Worm (Caenorhabditis elegans) whole organism, L3 larva: ENCODE results near the gene R11.4.
A peak's percentile ranks its signal among the peaks of the same experiment; 100 is the strongest.
"Not testable (repeated sequence)": the region's sequence is repeated elsewhere in the genome, so short reads cannot be mapped to it uniquely, and the experiment has no call there.

Experiments used
- R02D3.7 ChIP-seq: fragments of 150-350 bp; optimal IDR thresholded peaks from 2 replicates; lab custom pipeline; 2014; ENCODE audit warnings: missing biosample characterization, missing genetic modification characterization
- ZK546.5 ChIP-seq: sonication (generic microtip); optimal IDR thresholded peaks from 2 replicates; lab custom pipeline; 2017; ENCODE audit warnings: missing biosample characterization, missing genetic modification characterization
- aly-2 ChIP-seq: fragments of 150-350 bp; optimal IDR thresholded peaks from 2 replicates; lab custom pipeline; 2014; ENCODE audit warnings: missing biosample characterization, missing genetic modification characterization
- ama-1 ChIP-seq: fragments of 150-350 bp; optimal IDR thresholded peaks from 2 replicates; lab custom pipeline; 2018
- ceh-16 ChIP-seq: sonication (generic microtip); optimal IDR thresholded peaks from 2 replicates; lab custom pipeline; 2017; ENCODE audit warnings: missing biosample characterization, missing genetic modification characterization
- ceh-82 ChIP-seq: fragments of 150-350 bp; optimal IDR thresholded peaks from 2 replicates; lab custom pipeline; 2014; ENCODE audit warnings: missing biosample characterization, missing genetic modification characterization
- ceh-9 ChIP-seq: sonication (generic microtip); optimal IDR thresholded peaks from 2 replicates; lab custom pipeline; 2018; ENCODE audit warnings: missing biosample characterization, missing genetic modification characterization
- daf-12 ChIP-seq: fragments of 150-350 bp; optimal IDR thresholded peaks from 2 replicates; lab custom pipeline; 2014; ENCODE audit warnings: missing biosample characterization, missing genetic modification reagents, missing genetic modification characterization
- egl-27 ChIP-seq: sonication (generic microtip); optimal IDR thresholded peaks from 4 replicates; lab custom pipeline; 2017; ENCODE audit warnings: missing biosample characterization, missing genetic modification reagents, missing genetic modification characterization
- egl-5 ChIP-seq: fragments of 150-350 bp; optimal IDR thresholded peaks from 2 replicates; lab custom pipeline; 2017; ENCODE audit warnings: missing biosample characterization, missing genetic modification reagents, missing genetic modification characterization, inconsistent platforms
- elt-1 ChIP-seq: fragments of 150-350 bp; optimal IDR thresholded peaks from 2 replicates; lab custom pipeline; 2014; ENCODE audit warnings: missing biosample characterization, missing genetic modification characterization
- elt-2 ChIP-seq: sonication (generic microtip); optimal IDR thresholded peaks from 2 replicates; lab custom pipeline; 2016; ENCODE audit warnings: missing genetic modification reagents, mild to moderate bottlenecking, missing genetic modification characterization, missing compliant biosample characterization
- elt-3 ChIP-seq, 3 experiments: fragments of 150-350 bp in 1 of 3; sonication (generic microtip) in 2 of 3; optimal IDR thresholded peaks; 2 replicates in 2 of 3; 4 replicates in 1 of 3; lab custom pipeline; 2014 to 2017; ENCODE audit warnings: missing biosample characterization in 3 of 3, missing genetic modification characterization in 3 of 3
- eor-1 ChIP-seq, 2 experiments: fragments of 150-350 bp; optimal IDR thresholded peaks; 2 replicates each; lab custom pipeline; 2014 to 2018; ENCODE audit warnings: missing biosample characterization in 2 of 2, missing genetic modification characterization in 2 of 2
- fkh-10 ChIP-seq: sonication (generic microtip); optimal IDR thresholded peaks from 2 replicates; lab custom pipeline; 2017; ENCODE audit warnings: missing biosample characterization, missing genetic modification reagents, missing genetic modification characterization
- fkh-2 ChIP-seq: fragments of 150-350 bp; optimal IDR thresholded peaks from 2 replicates; lab custom pipeline; 2014; ENCODE audit warnings: missing biosample characterization, missing genetic modification reagents, missing genetic modification characterization
- fos-1 ChIP-seq: fragments of 150-350 bp; optimal IDR thresholded peaks from 2 replicates; lab custom pipeline; 2014; ENCODE audit warnings: missing biosample characterization, missing genetic modification characterization
- hmg-11 ChIP-seq: sonication (generic microtip); optimal IDR thresholded peaks from 2 replicates; lab custom pipeline; 2016; ENCODE audit warnings: missing genetic modification characterization, missing compliant biosample characterization
- jun-1 ChIP-seq: fragments of 150-350 bp; optimal IDR thresholded peaks from 2 replicates; lab custom pipeline; 2014; ENCODE audit warnings: missing biosample characterization, missing genetic modification reagents, missing genetic modification characterization
- lin-15B ChIP-seq: fragments of 150-350 bp; optimal IDR thresholded peaks from 2 replicates; lab custom pipeline; 2014; ENCODE audit warnings: missing biosample characterization, missing genetic modification characterization
- lin-39 ChIP-seq: fragments of 150-350 bp; optimal IDR thresholded peaks from 2 replicates; lab custom pipeline; 2018; ENCODE audit warnings: missing biosample characterization, missing genetic modification reagents, missing genetic modification characterization
- lsy-12 ChIP-seq: sonication (generic microtip); optimal IDR thresholded peaks from 2 replicates; lab custom pipeline; 2016; ENCODE audit warnings: mild to moderate bottlenecking, missing genetic modification characterization, missing compliant biosample characterization
- mdl-1 ChIP-seq: fragments of 150-350 bp; optimal IDR thresholded peaks from 2 replicates; lab custom pipeline; 2014; ENCODE audit warnings: missing biosample characterization, missing genetic modification characterization
- mml-1 ChIP-seq: fragments of 150-350 bp; sonication (generic microtip); optimal IDR thresholded peaks from 3 replicates; lab custom pipeline; 2014; ENCODE audit warnings: missing biosample characterization, missing genetic modification characterization
- nfya-1 ChIP-seq: sonication (generic microtip); optimal IDR thresholded peaks from 2 replicates; lab custom pipeline; 2017; ENCODE audit warnings: missing genetic modification characterization, mild to moderate bottlenecking, missing compliant biosample characterization, antibody characterized with exemption, moderate library complexity; ENCODE audit not compliant: insufficient read depth
- nhr-11 ChIP-seq: fragments of 150-350 bp; optimal IDR thresholded peaks from 2 replicates; lab custom pipeline; 2014; ENCODE audit warnings: missing biosample characterization, missing genetic modification characterization
- nhr-12 ChIP-seq: fragments of 150-350 bp; optimal IDR thresholded peaks from 2 replicates; lab custom pipeline; 2014; ENCODE audit warnings: missing biosample characterization, missing genetic modification characterization
- nhr-23 ChIP-seq: fragments of 150-350 bp; optimal IDR thresholded peaks from 2 replicates; lab custom pipeline; 2014; ENCODE audit warnings: missing biosample characterization, missing genetic modification reagents, missing genetic modification characterization
- nhr-237 ChIP-seq: fragments of 150-350 bp; optimal IDR thresholded peaks from 2 replicates; lab custom pipeline; 2014; ENCODE audit warnings: missing biosample characterization, missing genetic modification characterization
- nhr-25 ChIP-seq: sonication (generic microtip); optimal IDR thresholded peaks from 2 replicates; lab custom pipeline; 2017; ENCODE audit warnings: missing biosample characterization, missing genetic modification characterization
- nhr-28 ChIP-seq: fragments of 150-350 bp; optimal IDR thresholded peaks from 2 replicates; lab custom pipeline; 2014; ENCODE audit warnings: missing biosample characterization, missing genetic modification characterization
- nhr-43 ChIP-seq: sonication (generic microtip); optimal IDR thresholded peaks from 2 replicates; lab custom pipeline; 2016; ENCODE audit warnings: mild to moderate bottlenecking, missing genetic modification characterization, missing compliant biosample characterization; ENCODE audit not compliant: poor library complexity, severe bottlenecking
- nhr-67 ChIP-seq: fragments of 150-350 bp; optimal IDR thresholded peaks from 2 replicates; lab custom pipeline; 2014; ENCODE audit warnings: missing biosample characterization, missing genetic modification characterization
- nhr-76 ChIP-seq: fragments of 150-350 bp; sonication (generic microtip); optimal IDR thresholded peaks from 5 replicates; lab custom pipeline; 2014; ENCODE audit warnings: missing biosample characterization, missing genetic modification characterization
- nhr-77 ChIP-seq: fragments of 150-350 bp; optimal IDR thresholded peaks from 2 replicates; lab custom pipeline; 2014; ENCODE audit warnings: missing biosample characterization, missing genetic modification characterization
- pha-4 ChIP-seq: fragments of 150-350 bp; optimal IDR thresholded peaks from 2 replicates; lab custom pipeline; 2014; ENCODE audit warnings: missing biosample characterization, missing genetic modification reagents, missing genetic modification characterization
- pqm-1 ChIP-seq: fragments of 150-350 bp; optimal IDR thresholded peaks from 2 replicates; lab custom pipeline; 2017; ENCODE audit warnings: missing biosample characterization, missing genetic modification characterization, inconsistent platforms
- sea-2 ChIP-seq: fragments of 150-350 bp; sonication (generic microtip); optimal IDR thresholded peaks from 4 replicates; lab custom pipeline; 2014; ENCODE audit warnings: missing biosample characterization, missing genetic modification reagents, missing genetic modification characterization
- skn-1 ChIP-seq: fragments of 150-350 bp; optimal IDR thresholded peaks from 2 replicates; lab custom pipeline; 2014; ENCODE audit warnings: missing biosample characterization, missing genetic modification characterization
- snpc-4 ChIP-seq: fragments of 150-350 bp; optimal IDR thresholded peaks from 2 replicates; lab custom pipeline; 2014; ENCODE audit warnings: missing biosample characterization, missing genetic modification characterization
- tbx-2 ChIP-seq: sonication (generic microtip); optimal IDR thresholded peaks from 2 replicates; lab custom pipeline; 2016; ENCODE audit warnings: mild to moderate bottlenecking, missing genetic modification characterization, missing compliant biosample characterization
- unc-39 ChIP-seq: sonication (generic microtip); optimal IDR thresholded peaks from 4 replicates; lab custom pipeline; 2017; ENCODE audit warnings: missing biosample characterization, missing genetic modification characterization
- unc-62 ChIP-seq: fragments of 150-350 bp; sonication (generic microtip); optimal IDR thresholded peaks from 4 replicates; lab custom pipeline; 2014; ENCODE audit warnings: missing biosample characterization, missing genetic modification reagents, missing genetic modification characterization
- zag-1 ChIP-seq: fragments of 150-350 bp; optimal IDR thresholded peaks from 2 replicates; lab custom pipeline; 2014; ENCODE audit warnings: missing biosample characterization, missing genetic modification characterization

R11.4 gene

DNA sequence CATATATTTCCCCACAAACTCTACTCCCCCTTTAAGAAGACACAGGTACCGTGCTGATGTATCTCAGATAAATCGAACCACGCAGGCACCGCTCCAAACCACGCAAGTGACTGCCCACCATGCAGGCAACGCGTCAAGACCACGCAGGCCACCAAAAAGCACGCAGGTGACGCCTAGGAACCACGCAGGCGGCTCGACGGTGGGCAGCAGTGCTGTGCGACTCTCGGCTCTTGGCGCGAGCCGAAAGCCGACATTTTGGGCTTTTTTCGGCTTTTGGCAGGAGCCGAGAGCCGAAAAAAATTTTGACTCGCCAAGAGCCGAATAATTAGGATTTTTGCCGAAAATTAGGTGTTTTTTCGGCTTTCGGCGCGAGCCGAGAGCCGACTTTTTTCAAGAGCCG lies 32.7 kb upstream of the R11.4 start:
- TF ChIP-seq ceh-16 (tag; lab: Kevin White, UChicago) (no peak), pha-4 (tag; lab: Kevin White, UChicago) (no peak)
- TF ChIP-seq, all 47 proteins: peak for 0

DNA sequence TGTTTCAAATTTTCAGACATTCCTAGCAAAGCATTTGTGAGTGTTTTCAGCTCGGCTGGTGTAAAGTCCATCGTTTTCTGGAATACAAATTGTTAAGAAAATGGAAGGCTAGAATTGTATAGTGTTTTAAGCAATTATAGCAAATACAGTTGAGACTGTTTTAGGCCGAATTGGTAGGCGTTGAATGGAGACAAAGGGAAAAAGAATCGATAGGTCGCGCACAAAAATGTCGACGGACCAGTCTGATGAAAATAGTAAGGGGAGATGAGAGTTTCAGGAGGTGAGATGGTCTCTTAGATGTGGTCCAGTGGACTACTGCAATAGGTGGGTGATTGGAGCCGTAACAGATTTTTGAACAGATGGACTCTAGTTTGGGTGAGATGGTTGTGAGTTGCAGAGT lies 30.2 kb upstream of the R11.4 start:
- no peak for TF ChIP-seq nhr-12
- TF ChIP-seq egl-5 (tag; lab: Kevin White, UChicago), result no peak
- no peak for TF ChIP-seq ceh-9
- no peak for TF ChIP-seq eor-1 (tag; optimal IDR thresholded peaks at IDR 0.05; lab: Kevin White, UChicago)
- no peak for TF ChIP-seq nhr-67 (tag; lab: Kevin White, UChicago)

DNA sequence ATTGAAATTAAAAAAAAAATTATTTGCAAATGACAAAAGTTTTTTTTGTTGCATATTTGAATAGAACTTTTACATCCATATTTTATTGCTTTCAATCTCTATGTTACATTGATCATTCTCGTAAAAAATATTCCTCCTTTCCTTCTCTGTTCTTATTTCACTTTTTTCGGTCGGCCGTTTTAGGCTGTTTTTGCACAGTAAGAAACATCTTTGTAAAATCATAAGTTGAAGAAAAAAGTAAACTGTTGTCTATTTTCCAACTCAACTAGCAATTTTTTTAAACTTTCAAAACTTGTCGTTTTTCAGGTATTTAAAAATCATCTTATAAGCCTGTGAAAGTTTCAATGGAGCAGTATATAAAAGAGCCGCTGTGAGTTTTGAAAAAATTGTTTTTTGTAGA lies 18.2 kb upstream of the R11.4 start, which contains the start of gene F23A7.5:
Gene F23A7.5 (plus strand): TSS at position 301 of the 400 bp plus-strand sequence.
- TF ChIP-seq R02D3.7 (tag; lab: Kevin White, UChicago) (no peak), jun-1 (tag; lab: Kevin White, UChicago) (no peak), nfya-1 (no peak), nhr-76 (tag; lab: Kevin White, UChicago) (no peak), fkh-10 (GFP tag; lab: Kevin White, UChicago) (no peak), egl-27 (no peak), nhr-25 (tag; lab: Kevin White, UChicago) (no peak), nhr-67 (tag; lab: Kevin White, UChicago) (no peak), egl-5 (tag; lab: Kevin White, UChicago) (no peak), lsy-12 (tag; lab: Kevin White, UChicago) (no peak), nhr-237 (no peak), lin-39 (tag; lab: Kevin White, UChicago) (no peak), sea-2 (GFP tag; lab: Kevin White, UChicago) (no peak), tbx-2 (tag; lab: Kevin White, UChicago) (no peak), ceh-82 (tag; lab: Kevin White, UChicago) (no peak), mml-1 (no peak)

DNA sequence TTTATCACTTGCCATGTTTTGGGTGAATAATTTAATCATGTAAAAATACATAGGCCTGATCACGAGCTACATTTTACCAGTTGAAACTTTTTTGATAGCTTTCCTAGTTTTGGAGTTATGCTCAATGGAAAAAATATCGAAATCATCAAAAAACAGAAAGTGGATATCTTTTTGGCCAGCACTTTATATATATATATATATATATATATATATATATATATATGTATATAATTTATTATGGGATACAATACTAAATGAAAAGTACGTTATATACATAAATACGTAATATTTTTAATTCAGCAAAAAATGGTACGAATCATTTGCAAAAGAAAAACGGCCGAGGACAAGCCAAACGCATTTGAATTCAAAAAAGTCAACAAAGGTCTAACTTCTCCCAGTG lies 9.3 kb upstream of the R11.4 start, which contains the start of gene F23A7.3:
Gene F23A7.3 (plus strand): TSS at position 301 of the 400 bp plus-strand sequence.
- TF ChIP-seq ZK546.5 (tag; lab: Kevin White, UChicago); elt-3 (tag; optimal IDR thresholded peaks at IDR 0.05; lab: Kevin White, UChicago); egl-5 (tag; lab: Kevin White, UChicago): not testable (repeated sequence)

DNA sequence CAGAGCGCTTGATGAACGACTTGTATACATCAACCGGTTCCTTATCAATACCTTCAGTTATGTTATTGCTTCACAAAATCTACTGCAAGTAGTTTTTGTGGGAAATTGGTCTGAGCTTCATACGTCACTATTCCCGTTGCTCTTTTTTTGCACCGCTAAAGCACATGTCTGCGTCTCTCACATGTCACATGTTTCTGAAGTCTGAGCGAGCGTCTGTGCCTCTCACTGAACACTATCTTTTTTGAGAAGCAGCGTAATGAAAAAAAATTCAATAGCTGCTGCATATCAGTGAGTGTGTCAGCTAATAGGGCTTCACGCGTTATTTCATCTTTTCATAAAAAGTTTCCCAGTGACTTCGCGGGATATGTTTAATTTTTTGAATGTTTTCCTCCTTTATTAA lies 7.9 kb upstream of the R11.4 start:
- no peak for TF ChIP-seq aly-2
- no peak for TF ChIP-seq fkh-2 (tag; lab: Kevin White, UChicago)
- no peak for TF ChIP-seq nhr-11 (tag; lab: Kevin White, UChicago)
- TF ChIP-seq ZK546.5 (tag; lab: Kevin White, UChicago), result no peak
- TF ChIP-seq mdl-1, result no peak
- TF ChIP-seq unc-62 (GFP tag; lab: Kevin White, UChicago), result no peak
- no peak for TF ChIP-seq zag-1 (tag; lab: Kevin White, UChicago)
- TF ChIP-seq elt-2 (tag; lab: Kevin White, UChicago), result peak; percentile 33
- no peak for TF ChIP-seq nhr-23 (tag; lab: Kevin White, UChicago)
- peak; percentile 61 for TF ChIP-seq lin-39 (tag; lab: Kevin White, UChicago)
- no peak for TF ChIP-seq snpc-4 (tag; lab: Kevin White, UChicago)
- no peak for TF ChIP-seq nhr-76 (tag; lab: Kevin White, UChicago)
- TF ChIP-seq tbx-2 (tag; lab: Kevin White, UChicago), result no peak
- no peak for TF ChIP-seq fos-1
- no peak for TF ChIP-seq nhr-43
- no peak for TF ChIP-seq ceh-9
- no peak for TF ChIP-seq jun-1 (tag; lab: Kevin White, UChicago)
- no peak for TF ChIP-seq egl-5 (tag; lab: Kevin White, UChicago)
- no peak for TF ChIP-seq nhr-237
- TF ChIP-seq elt-1 (tag; lab: Kevin White, UChicago), result no peak
- TF ChIP-seq sea-2 (GFP tag; lab: Kevin White, UChicago), result no peak
- no peak for TF ChIP-seq ama-1 (lab: Kevin White, UChicago)
- TF ChIP-seq mml-1, result no peak
- TF ChIP-seq lin-15B, result no peak
- TF ChIP-seq nhr-28 (tag; lab: Kevin White, UChicago), result no peak
- TF ChIP-seq ceh-82 (tag; lab: Kevin White, UChicago), result no peak
- no peak for TF ChIP-seq nhr-67 (tag; lab: Kevin White, UChicago)
- no peak for TF ChIP-seq nhr-12
- TF ChIP-seq egl-27, result no peak
- no peak for TF ChIP-seq R02D3.7 (tag; lab: Kevin White, UChicago)
- no peak for TF ChIP-seq daf-12 (tag; lab: Kevin White, UChicago)
- TF ChIP-seq pqm-1 (tag; lab: Kevin White, UChicago), result peak; percentile 4
- peak; percentile 29 for TF ChIP-seq hmg-11 (tag; lab: Kevin White, UChicago)
- no peak for TF ChIP-seq nhr-77 (tag; lab: Kevin White, UChicago)
- no peak for TF ChIP-seq unc-39 (tag; lab: Kevin White, UChicago)
- TF ChIP-seq ceh-16 (tag; lab: Kevin White, UChicago), result no peak
- TF ChIP-seq skn-1 (tag; lab: Kevin White, UChicago), result no peak
